Worm (Caenorhabditis elegans) whole organism, L1 larva: ENCODE measurements around the gene F22B5.10.

Experiments used
- C16A3.4 ChIP-seq: fragments of 150-350 bp; optimal IDR thresholded peaks from 2 replicates; lab custom pipeline; 2014; ENCODE audit warnings: missing biosample characterization, missing genetic modification characterization
- aha-1 ChIP-seq: fragments of 150-350 bp; optimal IDR thresholded peaks from 2 replicates; lab custom pipeline; 2014; ENCODE audit warnings: missing biosample characterization, missing genetic modification characterization
- ama-1 ChIP-seq: fragments of 150-350 bp; optimal IDR thresholded peaks from 2 replicates; lab custom pipeline; 2014
- lir-3 ChIP-seq: sonication (generic microtip); optimal IDR thresholded peaks from 2 replicates; lab custom pipeline; 2016; ENCODE audit warnings: mild to moderate bottlenecking, missing genetic modification characterization, moderate library complexity, missing compliant biosample characterization; ENCODE audit not compliant: poor library complexity
- snpc-4 ChIP-seq: fragments of 150-350 bp; optimal IDR thresholded peaks from 2 replicates; lab custom pipeline; 2014; ENCODE audit warnings: missing biosample characterization, missing genetic modification characterization
- unc-62 ChIP-seq: fragments of 150-350 bp; optimal IDR thresholded peaks from 2 replicates; lab custom pipeline; 2014; ENCODE audit warnings: missing biosample characterization, missing genetic modification reagents, missing genetic modification characterization

DNA sequence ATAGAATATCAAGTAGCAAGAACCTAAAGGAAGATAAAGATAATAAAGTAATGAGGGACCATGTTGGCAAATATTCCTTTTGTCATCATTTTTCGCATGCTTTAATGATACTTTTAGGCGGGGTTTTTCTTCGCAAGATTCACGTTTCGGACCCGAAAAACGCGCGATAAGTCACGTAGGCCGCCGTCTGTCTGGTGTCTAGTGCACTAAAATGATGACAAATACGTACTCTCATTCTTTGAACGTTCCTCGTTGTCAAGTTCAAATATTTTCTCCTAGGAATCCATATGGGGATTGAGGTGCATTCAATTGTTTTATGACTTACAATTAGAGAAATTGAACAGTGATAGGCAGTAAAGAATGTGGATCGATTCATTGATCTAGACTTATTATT lies 16.8 kb downstream of the F22B5.10 start, which contains the start of gene taap-1:
- TF ChIP-seq ama-1, result no peak
- TF ChIP-seq C16A3.4, result no peak
- TF ChIP-seq lir-3, result no peak
- TF ChIP-seq unc-62 (GFP tag; lab: Kevin White, UChicago), result no peak
- peak; percentile 79 for TF ChIP-seq aha-1
- TF ChIP-seq snpc-4 (tag; lab: Kevin White, UChicago), result no peak
